Worm (Caenorhabditis elegans): Measurements from ENCODE around the gene raga-1.

Gene raga-1

DNA sequence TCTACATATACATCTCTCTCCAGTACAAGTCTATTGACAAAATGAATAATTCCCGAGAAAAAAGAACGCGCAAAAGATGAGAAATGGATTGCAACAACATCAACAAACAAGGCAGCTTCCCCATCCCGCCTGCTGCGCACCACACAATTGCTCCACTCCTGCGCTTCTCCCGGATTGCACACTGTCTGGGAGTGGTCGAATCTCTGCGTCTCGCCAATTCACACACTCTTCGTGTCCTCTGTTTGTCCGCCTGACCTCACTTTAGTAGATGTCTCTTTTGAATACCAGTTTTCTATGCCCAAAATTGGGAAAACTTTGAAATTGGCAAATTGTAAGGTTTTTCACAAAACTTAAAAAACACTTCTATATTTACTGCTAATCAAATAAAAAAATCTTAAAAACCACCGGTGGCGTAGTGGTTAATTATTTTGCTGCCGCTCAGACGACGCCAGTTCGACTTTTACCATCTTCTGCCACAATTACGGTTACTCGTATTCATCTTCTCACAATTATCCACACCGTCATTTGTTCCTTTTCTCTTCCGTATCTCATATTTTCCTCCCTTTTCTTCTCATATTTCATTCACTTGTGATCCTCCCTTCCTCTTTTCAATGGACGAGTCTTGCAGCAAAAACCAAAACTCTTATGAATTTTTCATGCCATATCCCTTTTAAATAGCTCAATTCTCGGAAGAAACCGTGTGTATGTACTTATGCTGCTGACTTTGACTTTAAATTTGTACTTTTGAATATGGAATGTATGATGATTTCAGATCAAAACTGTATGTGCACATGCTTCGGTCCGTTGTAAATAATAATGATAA, 4.7 kb downstream of the raga-1 start, which contains the start of gene rsf-1:
Gene rsf-1 (plus strand): TSS at position 773 of the 823 bp plus-strand sequence.
- TF ChIP-seq daf-8 (GFP tag; IDR thresholded peaks at IDR 0.05) (no peak), unc-62 (GFP tag; optimal IDR thresholded peaks at IDR 0.05 in 1 of 2) (peak in 1 of 2 experiments; percentile 60), unc-62 (tag; optimal IDR thresholded peaks at IDR 0.05) (no peak), D1046.2 (GFP tag; IDR thresholded peaks at IDR 0.05) (no peak), duxl-1 (tag; optimal IDR thresholded peaks at IDR 0.05; ENCODE audit: poor library complexity) (no peak), tag-97 (GFP tag; IDR thresholded peaks at IDR 0.05) (no peak), unc-130 (GFP tag; optimal IDR thresholded peaks at IDR 0.05) (no peak), zip-11 (GFP tag; IDR thresholded peaks at IDR 0.05) (no peak), aha-1 (tag) (peak; percentile 68), arid-1 (GFP tag; conservative IDR thresholded peaks at IDR 0.05) (peak; percentile 58; the same call in 1 of the 2 replicates), mes-2 (tag; optimal IDR thresholded peaks at IDR 0.05; ENCODE audit: poor library complexity, severe bottlenecking) (peak; percentile 51), mep-1 (tag; optimal IDR thresholded peaks at IDR 0.05) (peak; percentile 19), sdz-12 (GFP tag; optimal IDR thresholded peaks at IDR 0.05) (no peak), rbr-2 (tag; optimal IDR thresholded peaks at IDR 0.05) (peak; percentile 44), dmd-8 (GFP tag; IDR thresholded peaks at IDR 0.05) (no peak), lin-38 (GFP tag; IDR thresholded peaks at IDR 0.05) (peak; percentile 40; the same call in 1 of the 2 replicates), hlh-30 (tag; optimal IDR thresholded peaks at IDR 0.05; ENCODE audit: insufficient read depth) (peak; percentile 16), F26F4.8 (GFP tag; conservative IDR thresholded peaks at IDR 0.05) (no peak), zfp-3 (GFP tag; conservative IDR thresholded peaks at IDR 0.05) (no peak), F44E2.7 (GFP tag; IDR thresholded peaks at IDR 0.05) (0 out of 2 replicates have a peak, but pooled peaks have one; percentile 47), daf-16 (GFP tag; optimal IDR thresholded peaks at IDR 0.05) (no peak), daf-16 (tag; optimal IDR thresholded peaks at IDR 0.05) (peak; percentile 20), nhr-28 (tag; optimal IDR thresholded peaks at IDR 0.05) (no peak), ZK337.2 (GFP tag; IDR thresholded peaks at IDR 0.05) (no peak), hmg-1.1 (GFP tag; IDR thresholded peaks at IDR 0.05) (peak; percentile 59), pha-4 (GFP tag; IDR thresholded peaks at IDR 0.05) (peak; percentile 55; the same call in 1 of the 2 replicates), pha-4 (tag; optimal IDR thresholded peaks at IDR 0.05) (no peak), lsy-2 (tag; optimal IDR thresholded peaks at IDR 0.05) (peak in 1 of 2 experiments; percentile 41), ctbp-1 (GFP tag; IDR thresholded peaks at IDR 0.05) (peak; percentile 34; the same call in 1 of the 2 replicates)

- TF ChIP-seq mdl-1 (tag; optimal IDR thresholded peaks at IDR 0.05) (peak in 1 of 2 experiments; percentile 19), ztf-7 (tag; optimal IDR thresholded peaks at IDR 0.05) (no peak), hlh-11 (tag; optimal IDR thresholded peaks at IDR 0.05) (peak; percentile 19), Y75B8A.6 (GFP tag; IDR thresholded peaks at IDR 0.05) (0 out of 2 replicates have a peak, but pooled peaks have one; percentile 39), hlh-30 (tag; optimal IDR thresholded peaks at IDR 0.05; ENCODE audit: insufficient read depth) (peak; percentile 49), ceh-28 (tag; optimal IDR thresholded peaks at IDR 0.05) (no peak), nhr-6 (tag; optimal IDR thresholded peaks at IDR 0.05) (no peak), nhr-28 (tag; optimal IDR thresholded peaks at IDR 0.05) (peak; percentile 27), nhr-25 (tag; optimal IDR thresholded peaks at IDR 0.05; ENCODE audit: borderline replicate concordance, insufficient read depth) (peak; percentile 7)
Measured at ce11 chrII:11307332-11307731, 6.2 kb downstream of the raga-1 start.

DNA sequence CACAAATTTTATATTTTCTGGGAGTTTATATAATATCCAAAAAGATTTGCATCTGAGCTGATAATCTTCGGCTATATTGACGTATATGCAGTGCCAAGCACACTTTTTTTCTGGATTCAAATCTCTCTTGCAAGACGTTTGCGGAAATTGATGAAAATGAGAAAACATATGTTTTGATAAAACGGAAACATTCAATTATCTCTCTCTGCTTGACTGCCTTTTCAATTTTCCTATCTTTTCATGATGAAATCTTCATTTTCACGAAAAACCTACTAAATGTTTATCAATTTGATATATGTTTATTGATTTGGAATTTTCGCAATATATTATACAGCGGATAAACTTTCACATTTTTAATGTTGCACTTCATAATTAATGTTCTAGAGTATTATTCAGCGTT, 6.8 kb downstream of the raga-1 start:
- TF ChIP-seq nhr-48 (tag; optimal IDR thresholded peaks at IDR 0.05) (no peak), sdz-12 (GFP tag; optimal IDR thresholded peaks at IDR 0.05) (no peak), egl-43 (GFP tag; IDR thresholded peaks at IDR 0.05) (no peak)

Data from whole organism, L4 larva.